Worm (Caenorhabditis elegans) whole organism, young adult: ENCODE results near the gene Y43B11AL.1.

ENCODE experiments used
- B0261.1 ChIP-seq: sonication (generic microtip); optimal IDR thresholded peaks from 2 replicates; lab custom pipeline; 2016; ENCODE audit warnings: mild to moderate bottlenecking, missing genetic modification characterization, moderate library complexity, missing compliant biosample characterization
- F33H1.4 ChIP-seq: fragments of 200-800 bp; sonication (Bioruptor generic); IDR thresholded peaks from 2 replicates; pipeline ENCODE4 v1.3.6; 2022; ENCODE audit warnings: missing genetic modification reagents, missing genetic modification characterization, missing compliant biosample characterization
- F37B4.10 ChIP-seq: fragments of 200-800 bp; sonication (Bioruptor generic); IDR thresholded peaks from 2 replicates; pipeline ENCODE4 v1.3.6; 2022; ENCODE audit warnings: missing genetic modification characterization, missing compliant biosample characterization
- F49E8.2 ChIP-seq: sonication (generic microtip); optimal IDR thresholded peaks from 3 replicates; lab custom pipeline; 2017; ENCODE audit warnings: missing genetic modification characterization, mild to moderate bottlenecking, missing compliant biosample characterization, antibody characterized with exemption, moderate library complexity; ENCODE audit not compliant: insufficient read depth
- F57C9.4 ChIP-seq: sonication (generic microtip); optimal IDR thresholded peaks from 2 replicates; lab custom pipeline; 2017; ENCODE audit warnings: mild to moderate bottlenecking, missing genetic modification characterization, missing compliant biosample characterization
- K11D2.4 ChIP-seq: fragments of 200-800 bp; sonication (Bioruptor generic); IDR thresholded peaks from 2 replicates; pipeline ENCODE4 v1.3.6; 2022; ENCODE audit warnings: missing genetic modification reagents, missing genetic modification characterization, missing compliant biosample characterization
- Y53G8AR.9 ChIP-seq: fragments of 200-800 bp; sonication (Bioruptor generic); conservative IDR thresholded peaks from 2 replicates; pipeline ENCODE4 v1.3.6; 2022; ENCODE audit warnings: missing genetic modification reagents, missing genetic modification characterization, missing compliant biosample characterization
- akir-1 ChIP-seq: fragments of 200-800 bp; sonication (Bioruptor generic); optimal IDR thresholded peaks from 2 replicates; lab custom pipeline; 2018; ENCODE audit warnings: mild to moderate bottlenecking, missing genetic modification characterization, moderate library complexity, missing compliant biosample characterization
- ceh-40 ChIP-seq: fragments of 200-800 bp; sonication (Bioruptor generic); IDR thresholded peaks from 2 replicates; pipeline ENCODE4 v1.3.6; 2022; ENCODE audit warnings: missing genetic modification characterization, missing compliant biosample characterization
- dpl-1 ChIP-seq: fragments of 150-350 bp; optimal IDR thresholded peaks from 2 replicates; lab custom pipeline; 2014; ENCODE audit warnings: missing biosample characterization, missing genetic modification reagents, missing genetic modification characterization
- egrh-3 ChIP-seq: fragments of 200-800 bp; sonication (Bioruptor generic); IDR thresholded peaks from 2 replicates; pipeline ENCODE4 v1.3.6; 2022; ENCODE audit warnings: missing genetic modification reagents, missing genetic modification characterization, missing compliant biosample characterization
- ekl-4 ChIP-seq: fragments of 200-800 bp; sonication (Bioruptor generic); IDR thresholded peaks from 2 replicates; pipeline ENCODE4 v1.3.6; 2022; ENCODE audit warnings: missing genetic modification reagents, missing genetic modification characterization, missing compliant biosample characterization
- him-1 ChIP-seq: sonication (generic microtip); optimal IDR thresholded peaks from 2 replicates; lab custom pipeline; 2016; ENCODE audit warnings: missing genotype, missing genetic modification reagents, missing genetic modification characterization, missing compliant biosample characterization
- hmg-1.2 ChIP-seq: fragments of 200-800 bp; sonication (Bioruptor generic); IDR thresholded peaks from 2 replicates; pipeline ENCODE4 v1.3.6; 2022; ENCODE audit warnings: missing genetic modification reagents, missing genetic modification characterization, missing compliant biosample characterization
- hmg-20 ChIP-seq: fragments of 200-800 bp; sonication (Bioruptor generic); IDR thresholded peaks from 2 replicates; pipeline ENCODE4 v1.3.6; 2022; ENCODE audit warnings: missing genetic modification reagents, missing genetic modification characterization, missing compliant biosample characterization
- lag-1 ChIP-seq: fragments of 200-800 bp; sonication (Bioruptor generic); IDR thresholded peaks from 2 replicates; pipeline ENCODE4 v1.3.6; 2022; ENCODE audit warnings: missing genetic modification reagents, missing genetic modification characterization, missing compliant biosample characterization
- lsl-1 ChIP-seq: fragments of 200-800 bp; sonication (Bioruptor generic); optimal IDR thresholded peaks from 2 replicates; lab custom pipeline; 2018; ENCODE audit warnings: mild to moderate bottlenecking, missing genetic modification characterization, moderate library complexity, missing compliant biosample characterization
- nhr-120 ChIP-seq: fragments of 200-800 bp; sonication (Bioruptor generic); IDR thresholded peaks from 2 replicates; pipeline ENCODE4 v1.3.6; 2022; ENCODE audit warnings: missing genetic modification characterization, missing compliant biosample characterization
- nhr-179 ChIP-seq: sonication (generic microtip); optimal IDR thresholded peaks from 2 replicates; lab custom pipeline; 2016; ENCODE audit warnings: mild to moderate bottlenecking, missing genetic modification characterization, missing compliant biosample characterization
- nhr-80 ChIP-seq: sonication (generic microtip); optimal IDR thresholded peaks from 2 replicates; lab custom pipeline; 2016; ENCODE audit warnings: missing genetic modification characterization, missing compliant biosample characterization
- pbrm-1 ChIP-seq: fragments of 200-800 bp; sonication (Bioruptor generic); IDR thresholded peaks from 2 replicates; pipeline ENCODE4 v1.3.6; 2022; ENCODE audit warnings: missing genetic modification reagents, missing genetic modification characterization, missing compliant biosample characterization
- rcor-1 ChIP-seq: fragments of 200-800 bp; sonication (Bioruptor generic); IDR thresholded peaks from 2 replicates; pipeline ENCODE4 v1.3.6; 2022; ENCODE audit warnings: missing genetic modification reagents, missing genetic modification characterization, missing compliant biosample characterization
- rpc-1 ChIP-seq, 2 experiments: fragments of 150-350 bp in 1 of 2; sonication (generic microtip) in 1 of 2; optimal IDR thresholded peaks; 2 replicates each; lab custom pipeline; 2014 to 2018; ENCODE audit warnings: missing biosample characterization in 1 of 2, missing genetic modification characterization in 1 of 2, missing genetic modification reagents in 1 of 2, missing genotype in 1 of 2
- snpc-4 ChIP-seq, 5 experiments: fragments of 150-350 bp in 1 of 5; sonication (generic microtip) in 4 of 5; optimal IDR thresholded peaks; 2 replicates each; lab custom pipeline; 2014 to 2018; ENCODE audit warnings: missing genetic modification characterization in 5 of 5, missing biosample characterization in 3 of 5, antibody characterized with exemption in 2 of 5, mild to moderate bottlenecking in 2 of 5, missing compliant biosample characterization in 2 of 5, missing genotype in 2 of 5, moderate library complexity in 2 of 5, missing genetic modification reagents in 1 of 5
- tbp1 ChIP-seq: fragments of 200-800 bp; sonication (Bioruptor generic); optimal IDR thresholded peaks from 2 replicates; lab custom pipeline; 2018; ENCODE audit warnings: mild to moderate bottlenecking, missing genetic modification characterization, missing compliant biosample characterization
- tbx-9 ChIP-seq: sonication (generic microtip); optimal IDR thresholded peaks from 2 replicates; lab custom pipeline; 2016; ENCODE audit warnings: borderline replicate concordance, missing genetic modification characterization, inconsistent platforms, missing compliant biosample characterization
- tlf-1 ChIP-seq: fragments of 200-800 bp; sonication (Bioruptor generic); optimal IDR thresholded peaks from 2 replicates; lab custom pipeline; 2018; ENCODE audit warnings: mild to moderate bottlenecking, missing genetic modification characterization, missing compliant biosample characterization
- unc-62 ChIP-seq: fragments of 150-350 bp; optimal IDR thresholded peaks from 2 replicates; lab custom pipeline; 2014; ENCODE audit warnings: missing biosample characterization, missing genetic modification reagents, missing genetic modification characterization
- xnd-1 ChIP-seq: sonication (generic microtip); optimal IDR thresholded peaks from 2 replicates; lab custom pipeline; 2016; ENCODE audit warnings: missing genotype, missing genetic modification reagents, missing genetic modification characterization, missing compliant biosample characterization
- ztf-26 ChIP-seq: sonication (generic microtip); optimal IDR thresholded peaks from 2 replicates; lab custom pipeline; 2017; ENCODE audit warnings: missing genetic modification characterization, missing compliant biosample characterization
- ztf-28 ChIP-seq: fragments of 200-800 bp; sonication (Bioruptor generic); IDR thresholded peaks from 2 replicates; pipeline ENCODE4 v1.3.6; 2022; ENCODE audit warnings: missing genetic modification reagents, missing genetic modification characterization, missing compliant biosample characterization
- ztf-3 ChIP-seq: fragments of 200-800 bp; sonication (Bioruptor generic); optimal IDR thresholded peaks from 2 replicates; lab custom pipeline; 2018; ENCODE audit warnings: mild to moderate bottlenecking, missing genetic modification characterization, missing compliant biosample characterization

The Y43B11AL.1 gene

DNA sequence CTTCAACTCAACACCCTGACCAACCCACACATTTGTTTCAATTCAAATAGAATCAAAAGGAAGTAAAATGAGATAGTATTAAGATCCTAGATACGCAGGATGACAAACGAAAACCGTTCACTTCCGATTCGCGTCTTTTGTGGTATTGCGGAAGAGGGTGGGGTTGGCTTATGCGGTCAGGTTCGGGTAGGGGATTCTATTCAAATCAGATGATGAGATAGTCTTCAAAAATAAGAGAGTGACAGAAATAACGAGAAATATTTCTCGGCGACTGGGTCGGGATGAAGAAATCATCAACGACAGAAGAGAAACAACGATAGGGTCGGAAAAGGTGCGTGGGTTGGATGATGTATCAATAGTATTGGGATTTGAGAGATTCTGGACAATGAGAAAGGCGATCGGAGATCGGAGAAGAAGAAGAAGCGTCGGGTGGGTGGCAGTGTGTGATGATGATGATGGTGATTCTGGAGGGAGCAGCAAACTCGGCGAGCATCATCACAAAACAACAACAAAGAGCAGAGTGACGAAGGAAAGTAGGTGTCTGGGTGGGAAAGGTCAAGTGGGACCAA lies 30.4 kb downstream of the Y43B11AL.1 start:
- TF ChIP-seq F49E8.2 (tag; lab: Kevin White, UChicago) (no peak), hmg-1.2 (GFP tag; lab: Robert Waterston, UW) (peak; percentile 18; the same call in 1 of the 2 replicates), F37B4.10 (GFP tag; lab: Robert Waterston, UW) (no peak)

- no peak for TF ChIP-seq hmg-20
- TF ChIP-seq K11D2.4 (GFP tag; lab: Robert Waterston, UW): no peak
- no peak for TF ChIP-seq egrh-3
- TF ChIP-seq F57C9.4 (tag; lab: Kevin White, UChicago): no peak
- no peak for TF ChIP-seq rpc-1 (optimal IDR thresholded peaks at IDR 0.05; lab: Kevin White, UChicago)
- no peak for TF ChIP-seq rpc-1 (tag; optimal IDR thresholded peaks at IDR 0.05; lab: Kevin White, UChicago)
- no peak for TF ChIP-seq unc-62 (GFP tag; lab: Kevin White, UChicago)
- TF ChIP-seq tlf-1 (GFP tag; lab: Kevin White, UChicago): no peak
- no peak for TF ChIP-seq F33H1.4 (GFP tag; lab: Robert Waterston, UW)
- TF ChIP-seq pbrm-1 (GFP tag; lab: Robert Waterston, UW): no peak
- TF ChIP-seq lsl-1 (GFP tag; lab: Kevin White, UChicago): no peak
- TF ChIP-seq dpl-1 (GFP tag; lab: Kevin White, UChicago): no peak
- no peak for TF ChIP-seq ztf-26 (tag; lab: Kevin White, UChicago)
- TF ChIP-seq tbx-9: no peak
- TF ChIP-seq tbp1 (GFP tag; lab: Kevin White, UChicago): no peak
- TF ChIP-seq xnd-1 (tag; lab: Kevin White, UChicago): no peak
- TF ChIP-seq rcor-1 (GFP tag; lab: Robert Waterston, UW): no peak
- no peak for TF ChIP-seq akir-1 (GFP tag; lab: Kevin White, UChicago)
- no peak for TF ChIP-seq nhr-120 (GFP tag; lab: Robert Waterston, UW)
- TF ChIP-seq F37B4.10 (GFP tag; lab: Robert Waterston, UW): no peak
- TF ChIP-seq Y53G8AR.9: no peak
Observed at ce11 chrIV:7096097-7096496, 31.0 kb downstream of the Y43B11AL.1 start.

DNA sequence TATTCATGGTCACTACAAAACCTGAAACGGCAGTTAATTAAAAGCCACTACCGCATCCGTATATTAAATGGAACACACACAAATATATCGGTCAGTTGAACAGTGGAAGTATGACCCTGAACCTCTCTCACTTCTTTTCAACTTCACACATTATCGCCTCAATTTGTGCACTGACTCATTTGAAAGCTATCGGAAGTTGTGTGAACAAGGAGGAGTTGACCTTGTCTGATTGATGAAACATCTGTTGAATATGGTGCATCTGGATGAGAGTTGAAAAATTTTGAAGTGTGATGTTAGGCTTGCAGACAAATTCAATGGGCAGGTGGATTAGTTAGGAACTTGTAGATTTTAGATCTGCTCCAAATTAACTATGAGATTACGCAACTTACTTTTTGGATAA lies 32.3 kb downstream of the Y43B11AL.1 start:
- no peak for TF ChIP-seq nhr-179 (tag; lab: Kevin White, UChicago)

- TF ChIP-seq ceh-40 (GFP tag; lab: Robert Waterston, UW): no peak
- no peak for TF ChIP-seq ztf-3 (GFP tag; lab: Kevin White, UChicago)
- TF ChIP-seq F37B4.10 (GFP tag; lab: Robert Waterston, UW): no peak
- no peak for TF ChIP-seq B0261.1 (tag; lab: Kevin White, UChicago)
- no peak for TF ChIP-seq rpc-1 (optimal IDR thresholded peaks at IDR 0.05; lab: Kevin White, UChicago)
- no peak for TF ChIP-seq rpc-1 (tag; optimal IDR thresholded peaks at IDR 0.05; lab: Kevin White, UChicago)
- TF ChIP-seq ekl-4: no peak
- TF ChIP-seq him-1 (tag; lab: Kevin White, UChicago): no peak
- 0 out of 2 replicates have a peak, but pooled peaks have one; percentile 54 for TF ChIP-seq lag-1 (GFP tag; lab: Robert Waterston, UW)
- TF ChIP-seq egrh-3: 0 out of 2 replicates have a peak, but pooled peaks have one; percentile 25
Observed at ce11 chrIV:7098509-7099065, 33.5 kb downstream of the Y43B11AL.1 start, which contains the start of gene ZC477.4. ZC477.4 (minus strand) TSS chrIV:7098784.

- TF ChIP-seq nhr-80 (tag; lab: Kevin White, UChicago): peak; percentile 24
- TF ChIP-seq ceh-40 (GFP tag; lab: Robert Waterston, UW): no peak
- no peak for TF ChIP-seq snpc-4 (GFP tag; optimal IDR thresholded peaks at IDR 0.05; lab: Kevin White, UChicago)
- TF ChIP-seq snpc-4 (tag; optimal IDR thresholded peaks at IDR 0.05; lab: Kevin White, UChicago): no peak
- TF ChIP-seq hmg-1.2 (GFP tag; lab: Robert Waterston, UW): peak; percentile 48; the same call in 1 of the 2 replicates
- no peak for TF ChIP-seq ztf-28
Observed at ce11 chrIV:7099377-7099776, 34.3 kb downstream of the Y43B11AL.1 start.
